Fruit fly (Drosophila melanogaster): ENCODE data around the gene CG32371.

CG32371 gene

dm6 chr3L:7787788-7788406, 19.7 kb upstream of the CG32371 start:
- TF ChIP-seq fru (GFP tag; optimal IDR thresholded peaks at IDR 0.05) (peak; percentile 56), dmrt93B (GFP tag; optimal IDR thresholded peaks at IDR 0.05) (no peak)

- TF ChIP-seq Rel (GFP tag; optimal IDR thresholded peaks at IDR 0.05) (no peak), Rel (tag; optimal IDR thresholded peaks at IDR 0.05) (no peak), br (GFP tag; optimal IDR thresholded peaks at IDR 0.05) (no peak), rgr (GFP tag; optimal IDR thresholded peaks at IDR 0.05) (no peak), Myc (optimal IDR thresholded peaks at IDR 0.05) (no peak), Sp1 (GFP tag; optimal IDR thresholded peaks at IDR 0.05) (no peak), sage (GFP tag; optimal IDR thresholded peaks at IDR 0.05) (no peak), Vsx2 (GFP tag; optimal IDR thresholded peaks at IDR 0.05; ENCODE audit: partially characterized antibody) (no peak), usp (GFP tag; optimal IDR thresholded peaks at IDR 0.05) (no peak), jim (GFP tag; optimal IDR thresholded peaks at IDR 0.05) (no peak), Hr83 (GFP tag; optimal IDR thresholded peaks at IDR 0.05; ENCODE audit: poor library complexity, severe bottlenecking) (no peak), OdsH (GFP tag; optimal IDR thresholded peaks at IDR 0.05) (no peak), CG9705 (GFP tag; optimal IDR thresholded peaks at IDR 0.05) (no peak), pan (optimal IDR thresholded peaks at IDR 0.05) (no peak), dmrt93B (GFP tag; optimal IDR thresholded peaks at IDR 0.05) (no peak), N (GFP tag; optimal IDR thresholded peaks at IDR 0.05) (no peak), h (GFP tag; optimal IDR thresholded peaks at IDR 0.05) (no peak), CG32264 (GFP tag; optimal IDR thresholded peaks at IDR 0.05) (no peak), tai (GFP tag; optimal IDR thresholded peaks at IDR 0.05) (no peak), Dfd (GFP tag; optimal IDR thresholded peaks at IDR 0.05) (no peak), Hr78 (GFP tag; optimal IDR thresholded peaks at IDR 0.05) (no peak)
Measured at dm6 chr3L:7786989-7787388, 18.8 kb upstream of the CG32371 start.

dm6 chr3L:7786263-7786662, 18.1 kb upstream of the CG32371 start:
- no peak for TF ChIP-seq pan (optimal IDR thresholded peaks at IDR 0.05)

dm6 chr3L:7783383-7783782, 15.2 kb upstream of the CG32371 start:
- peak; percentile 82 for TF ChIP-seq HLH106 (tag; optimal IDR thresholded peaks at IDR 0.05)
- no peak for TF ChIP-seq usp (GFP tag; optimal IDR thresholded peaks at IDR 0.05)
- TF ChIP-seq jim (GFP tag; optimal IDR thresholded peaks at IDR 0.05) = no peak
- no peak for TF ChIP-seq Hr83 (GFP tag; optimal IDR thresholded peaks at IDR 0.05; ENCODE audit: poor library complexity, severe bottlenecking)
- peak; percentile 69 for TF ChIP-seq OdsH (GFP tag; optimal IDR thresholded peaks at IDR 0.05)
- no peak for TF ChIP-seq GATAd (GFP tag; optimal IDR thresholded peaks at IDR 0.05)
- TF ChIP-seq rgr (GFP tag; optimal IDR thresholded peaks at IDR 0.05) = peak; percentile 83
- peak; percentile 9 for TF ChIP-seq Jra (GFP tag; optimal IDR thresholded peaks at IDR 0.05)
- TF ChIP-seq Abd-B (GFP tag; optimal IDR thresholded peaks at IDR 0.05) = no peak
- TF ChIP-seq Mio (GFP tag; optimal IDR thresholded peaks at IDR 0.05) = no peak
- peak; percentile 74 for TF ChIP-seq ey (GFP tag; optimal IDR thresholded peaks at IDR 0.05)
- TF ChIP-seq Sp1 (GFP tag; optimal IDR thresholded peaks at IDR 0.05) = peak; percentile 73
- peak; percentile 26 for TF ChIP-seq dsf (GFP tag; optimal IDR thresholded peaks at IDR 0.05; ENCODE audit: borderline replicate concordance)
- TF ChIP-seq CrebA (GFP tag; optimal IDR thresholded peaks at IDR 0.05; ENCODE audit: borderline replicate concordance) = no peak
- peak; percentile 68 for TF ChIP-seq tai (GFP tag; optimal IDR thresholded peaks at IDR 0.05)
- no peak for TF ChIP-seq sv (GFP tag; optimal IDR thresholded peaks at IDR 0.05)
- no peak for TF ChIP-seq woc (GFP tag; optimal IDR thresholded peaks at IDR 0.05)
- no peak for TF ChIP-seq lola (GFP tag; optimal IDR thresholded peaks at IDR 0.05)
- no peak for TF ChIP-seq CG9705 (GFP tag; optimal IDR thresholded peaks at IDR 0.05)
- TF ChIP-seq brk (GFP tag; optimal IDR thresholded peaks at IDR 0.05) = peak; percentile 38
- TF ChIP-seq Dif (GFP tag; optimal IDR thresholded peaks at IDR 0.05; ENCODE audit: partially characterized antibody) = no peak
- TF ChIP-seq Rel (GFP tag; optimal IDR thresholded peaks at IDR 0.05) = no peak
- TF ChIP-seq Rel (tag; optimal IDR thresholded peaks at IDR 0.05) = peak; percentile 31
- TF ChIP-seq h (GFP tag; optimal IDR thresholded peaks at IDR 0.05) = peak; percentile 85
- TF ChIP-seq Dfd (GFP tag; optimal IDR thresholded peaks at IDR 0.05) = no peak
- TF ChIP-seq br (GFP tag; optimal IDR thresholded peaks at IDR 0.05) = peak; percentile 70
- TF ChIP-seq sage (GFP tag; optimal IDR thresholded peaks at IDR 0.05) = peak; percentile 63
- peak; percentile 74 for TF ChIP-seq Hnf4 (GFP tag; optimal IDR thresholded peaks at IDR 0.05)
- TF ChIP-seq Vsx2 (GFP tag; optimal IDR thresholded peaks at IDR 0.05; ENCODE audit: partially characterized antibody) = no peak
- TF ChIP-seq Myc (optimal IDR thresholded peaks at IDR 0.05) = no peak
- no peak for TF ChIP-seq dl (GFP tag; optimal IDR thresholded peaks at IDR 0.05; ENCODE audit: insufficient read depth in 1 of 2, partially characterized antibody in 2 of 2)
- peak; percentile 62 for TF ChIP-seq dmrt93B (GFP tag; optimal IDR thresholded peaks at IDR 0.05)
- no peak for TF ChIP-seq N (GFP tag; optimal IDR thresholded peaks at IDR 0.05)
- peak; percentile 63 for TF ChIP-seq CG32264 (GFP tag; optimal IDR thresholded peaks at IDR 0.05)
- TF ChIP-seq pan (optimal IDR thresholded peaks at IDR 0.05) = no peak
- peak; percentile 66 for TF ChIP-seq fru (GFP tag; optimal IDR thresholded peaks at IDR 0.05)
- no peak for TF ChIP-seq Hr78 (GFP tag; optimal IDR thresholded peaks at IDR 0.05)
- TF ChIP-seq psq (GFP tag; optimal IDR thresholded peaks at IDR 0.05) = peak; percentile 56
- TF ChIP-seq foxo (GFP tag; optimal IDR thresholded peaks at IDR 0.05) = peak in 1 of 2 experiments; percentile 78

Data from whole organism, wandering third instar larva.